Fruit fly (Drosophila melanogaster) S2 (cell line): ENCODE results near the gene CG17118.

ENCODE experiments used
- CG8478 ChIP-seq: fragments of >200 bp; optimal IDR thresholded peaks from 2 replicates; lab custom pipeline; 2018
- CTCF ChIP-seq, 2 experiments: fragments of >200 bp; optimal IDR thresholded peaks; 2 replicates each; lab custom pipeline; 2018

DNA sequence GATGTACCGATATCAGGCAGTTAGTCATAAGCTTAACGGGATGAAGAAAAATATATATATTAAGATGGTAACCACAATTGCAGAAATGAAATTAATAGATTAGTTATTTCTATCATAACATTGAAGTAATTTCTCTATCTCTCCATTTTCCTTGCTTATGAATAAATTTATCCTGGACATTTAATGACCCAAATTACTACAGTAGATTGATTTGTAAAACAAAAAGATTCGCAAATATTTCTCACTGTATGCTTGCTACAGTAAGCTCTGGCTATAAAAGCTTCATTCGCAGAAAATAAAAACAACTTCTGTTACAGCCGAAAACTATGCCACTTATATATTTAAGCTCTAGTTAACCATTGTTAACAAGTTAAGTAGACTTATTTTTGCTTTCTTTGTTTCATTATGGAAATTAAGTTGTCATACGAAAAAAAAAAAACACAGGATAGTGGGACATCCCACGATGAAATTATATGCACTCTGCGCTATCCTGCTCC, 49.4 kb upstream of the CG17118 start, which contains the start of gene CG17105:
- no peak for TF ChIP-seq CG8478 (lab: Kevin White, UChicago)
- TF ChIP-seq CTCF (optimal IDR thresholded peaks at IDR 0.05; lab: Kevin White, UChicago) = no peak
